Fruit fly (Drosophila melanogaster) whole organism, wandering third instar larva: Measurements from ENCODE around the gene frc.

ENCODE experiments used
- Dfd ChIP-seq: fragments of >200 bp; optimal IDR thresholded peaks from 2 replicates; lab custom pipeline; 2017; ENCODE audit warnings: missing biosample characterization, missing genetic modification characterization
- Dif ChIP-seq: fragments of 200-275, 200-300 bp; sonication (Bioruptor generic); optimal IDR thresholded peaks from 2 replicates; lab custom pipeline; 2018; ENCODE audit warnings: missing biosample characterization, missing genetic modification characterization; ENCODE audit not compliant: partially characterized antibody
- Myc ChIP-seq: fragments of >200 bp; optimal IDR thresholded peaks from 2 replicates; lab custom pipeline; 2017
- N ChIP-seq: fragments of >200 bp; optimal IDR thresholded peaks from 2 replicates; lab custom pipeline; 2018; ENCODE audit warnings: missing biosample characterization, missing external identifiers, missing genetic modification characterization
- Rel ChIP-seq, 2 experiments: fragments of 200-800 bp; sonication (Bioruptor generic) in 1 of 2; optimal IDR thresholded peaks; 2 replicates in 1 of 2; 3 replicates in 1 of 2; lab custom pipeline; 2016 to 2019; ENCODE audit warnings: mild to moderate bottlenecking in 2 of 2, missing biosample characterization in 2 of 2, missing genetic modification characterization in 2 of 2, moderate library complexity in 1 of 2
- Vsx2 ChIP-seq: fragments of 200-300, 225-300 bp; sonication (Bioruptor generic); optimal IDR thresholded peaks from 2 replicates; lab custom pipeline; 2018; ENCODE audit warnings: missing biosample characterization, missing genetic modification characterization; ENCODE audit not compliant: partially characterized antibody
- brk ChIP-seq: fragments of 200-800 bp; sonication (Bioruptor generic); optimal IDR thresholded peaks from 2 replicates; lab custom pipeline; 2016; ENCODE audit warnings: missing biosample characterization, mild to moderate bottlenecking, missing genetic modification characterization
- psq ChIP-seq: fragments of 200-800 bp; sonication (Bioruptor generic); optimal IDR thresholded peaks from 3 replicates; lab custom pipeline; 2017; ENCODE audit warnings: missing biosample characterization, mild to moderate bottlenecking, missing genetic modification characterization, moderate library complexity
- sage ChIP-seq: fragments of 200-800 bp; sonication (Bioruptor generic); optimal IDR thresholded peaks from 2 replicates; lab custom pipeline; 2016; ENCODE audit warnings: missing biosample characterization, mild to moderate bottlenecking, missing genetic modification characterization
- tai ChIP-seq: sonication (Bioruptor generic); optimal IDR thresholded peaks from 2 replicates; lab custom pipeline; 2016; ENCODE audit warnings: missing biosample characterization, missing genetic modification characterization

DNA sequence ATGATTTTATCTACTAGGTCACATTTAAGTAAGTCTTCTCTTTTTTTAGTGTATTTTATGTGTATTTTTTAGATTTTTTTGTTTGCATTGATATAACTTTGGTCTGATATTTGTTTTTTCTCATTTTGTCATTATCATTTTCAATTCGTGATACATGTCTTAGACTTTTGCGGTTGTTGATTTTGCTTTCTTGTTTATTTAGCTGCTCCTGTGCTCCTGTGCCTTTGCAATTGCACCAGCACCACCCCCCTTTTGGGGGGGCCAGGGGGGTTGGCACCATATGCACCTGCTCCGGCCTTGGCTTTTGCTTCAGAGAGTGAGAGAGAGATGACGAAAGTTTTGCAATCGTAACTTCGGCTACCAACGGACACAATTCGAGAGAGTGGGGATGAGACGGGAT, 32.1 kb downstream of the frc start:
- TF ChIP-seq brk (GFP tag; lab: Kevin White, UChicago) (no peak), Dfd (GFP tag; lab: Kevin White, UChicago) (no peak), Myc (no peak), sage (GFP tag; lab: Kevin White, UChicago) (no peak), Rel (GFP tag; optimal IDR thresholded peaks at IDR 0.05; lab: Kevin White, UChicago) (no peak), Rel (tag; optimal IDR thresholded peaks at IDR 0.05; lab: Kevin White, UChicago) (no peak), Vsx2 (GFP tag; lab: Kevin White, UChicago) (no peak), N (GFP tag; lab: Kevin White, UChicago) (no peak), psq (GFP tag; lab: Kevin White, UChicago) (no peak), tai (GFP tag; lab: Kevin White, UChicago) (no peak), Dif (no peak)
